Fruit fly (Drosophila melanogaster): ENCODE measurements around the gene CG2200.
A peak's percentile ranks its signal among the peaks of the same experiment; 100 is the strongest.

Gene CG2200

dm6 chrX:13138887-13139286 is 44.8 kb downstream of the CG2200 start, which contains the start of gene CG32645:
TSS of gene CG32645 (plus strand) at chrX:13139199.
- TF ChIP-seq foxo (GFP tag; optimal IDR thresholded peaks at IDR 0.05) (no peak), dl (GFP tag; optimal IDR thresholded peaks at IDR 0.05; ENCODE audit: insufficient read depth in 1 of 2, partially characterized antibody in 2 of 2) (peak in 1 of 2 experiments; percentile 13)

- TF ChIP-seq rgr (GFP tag; optimal IDR thresholded peaks at IDR 0.05) = peak; percentile 44
- TF ChIP-seq Vsx2 (GFP tag; optimal IDR thresholded peaks at IDR 0.05; ENCODE audit: partially characterized antibody) = no peak
- TF ChIP-seq br (GFP tag; optimal IDR thresholded peaks at IDR 0.05) = peak; percentile 6
- TF ChIP-seq Hnf4 (GFP tag; optimal IDR thresholded peaks at IDR 0.05) = peak; percentile 18
- TF ChIP-seq foxo (GFP tag; optimal IDR thresholded peaks at IDR 0.05) = peak in 1 of 2 experiments; percentile 50
- TF ChIP-seq dmrt93B (GFP tag; optimal IDR thresholded peaks at IDR 0.05) = no peak
- TF ChIP-seq Sp1 (GFP tag; optimal IDR thresholded peaks at IDR 0.05) = peak; percentile 58
- TF ChIP-seq fru (GFP tag; optimal IDR thresholded peaks at IDR 0.05) = peak; percentile 46
- no peak for TF ChIP-seq CG9705 (GFP tag; optimal IDR thresholded peaks at IDR 0.05)
- TF ChIP-seq psq (GFP tag; optimal IDR thresholded peaks at IDR 0.05) = peak; percentile 18
- TF ChIP-seq Rel (GFP tag; optimal IDR thresholded peaks at IDR 0.05) = no peak
- no peak for TF ChIP-seq Rel (tag; optimal IDR thresholded peaks at IDR 0.05)
- TF ChIP-seq sage (GFP tag; optimal IDR thresholded peaks at IDR 0.05) = no peak
- peak; percentile 52 for TF ChIP-seq HLH106 (tag; optimal IDR thresholded peaks at IDR 0.05)
- peak; percentile 53 for TF ChIP-seq h (GFP tag; optimal IDR thresholded peaks at IDR 0.05)
- TF ChIP-seq ey (GFP tag; optimal IDR thresholded peaks at IDR 0.05) = peak; percentile 24
- TF ChIP-seq OdsH (GFP tag; optimal IDR thresholded peaks at IDR 0.05) = peak; percentile 27
Measured at dm6 chrX:13143100-13143499, 49.0 kb downstream of the CG2200 start.
